Worm (Caenorhabditis elegans): ENCODE data around the gene madf-9.

DNA sequence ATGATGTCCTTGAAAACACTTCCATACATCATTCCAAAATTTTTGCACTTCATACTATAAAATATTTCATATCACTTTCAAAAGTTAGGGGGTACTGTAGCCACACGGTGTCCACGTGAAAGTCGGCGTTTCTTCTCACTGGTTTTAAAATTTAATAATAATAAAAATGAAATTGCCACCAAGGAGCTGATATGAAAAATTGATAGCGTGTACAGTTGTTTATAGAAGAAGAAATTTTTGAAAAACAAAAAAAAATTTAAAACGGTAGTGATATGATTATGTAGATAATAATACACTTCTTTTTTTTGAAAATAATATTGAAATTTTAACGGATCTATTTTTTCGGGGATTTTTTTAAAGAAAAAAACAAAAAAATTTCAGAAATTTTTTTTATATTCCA lies 23.1 kb downstream of the madf-9 start:
- TF ChIP-seq mml-1 (tag; optimal IDR thresholded peaks at IDR 0.05) (no peak), elt-3 (tag; optimal IDR thresholded peaks at IDR 0.05) (no peak), fkh-10 (GFP tag; optimal IDR thresholded peaks at IDR 0.05) (no peak), nhr-11 (tag; optimal IDR thresholded peaks at IDR 0.05) (no peak), hmg-11 (tag; optimal IDR thresholded peaks at IDR 0.05) (no peak)
